Fruit fly (Drosophila melanogaster) whole organism, embryonic: ENCODE measurements around the gene RpL35.

Source experiments
- CG15011 ChIP-seq: fragments of 200-800 bp; sonication (Bioruptor generic); optimal IDR thresholded peaks from 3 replicates; lab custom pipeline; 2018; ENCODE audit warnings: missing biosample characterization, mild to moderate bottlenecking, missing genetic modification characterization
- CG16779 ChIP-seq: fragments of 200-800 bp; sonication (Bioruptor generic); IDR thresholded peaks from 2 replicates; pipeline ENCODE4 v1.3.6; 2022; ENCODE audit warnings: missing biosample characterization, missing genetic modification characterization
- CG17829 ChIP-seq: fragments of 200-800 bp; optimal IDR thresholded peaks from 2 replicates; lab custom pipeline; 2019; ENCODE audit warnings: missing biosample characterization, mild to moderate bottlenecking, missing genetic modification characterization, moderate library complexity
- CG34376 ChIP-seq: fragments of 200-800 bp; sonication (Bioruptor generic); optimal IDR thresholded peaks from 2 replicates; lab custom pipeline; 2018; ENCODE audit warnings: missing biosample characterization, mild to moderate bottlenecking, missing genetic modification characterization
- CG43689 ChIP-seq: fragments of 200-800 bp; sonication (Bioruptor generic); IDR thresholded peaks from 2 replicates; pipeline ENCODE4 v1.3.6; 2022; ENCODE audit warnings: missing biosample characterization, missing genetic modification characterization
- CG7839 ChIP-seq: fragments of 200-800 bp; sonication (Bioruptor generic); optimal IDR thresholded peaks from 3 replicates; lab custom pipeline; 2018; ENCODE audit warnings: missing biosample characterization, mild to moderate bottlenecking, missing genetic modification characterization, moderate library complexity
- Chrac-16 ChIP-seq: fragments of 200-800 bp; sonication (Bioruptor generic); optimal IDR thresholded peaks from 3 replicates; lab custom pipeline; 2016; ENCODE audit warnings: missing biosample characterization, missing genetic modification characterization
- CrebB ChIP-seq: fragments of 200-800 bp; sonication (Bioruptor generic); optimal IDR thresholded peaks from 3 replicates; lab custom pipeline; 2018; ENCODE audit warnings: missing biosample characterization, mild to moderate bottlenecking, missing genetic modification characterization
- aop ChIP-seq: fragments of 200-800 bp; sonication (Bioruptor generic); IDR thresholded peaks from 2 replicates; pipeline ENCODE4 v1.3.6; 2022; ENCODE audit warnings: missing biosample characterization, missing genetic modification characterization
- bigmax ChIP-seq: fragments of 200-800 bp; sonication (Bioruptor generic); optimal IDR thresholded peaks from 2 replicates; lab custom pipeline; 2018; ENCODE audit warnings: missing biosample characterization, mild to moderate bottlenecking, missing genetic modification characterization
- cas ChIP-seq: fragments of 200-800 bp; sonication (Bioruptor generic); IDR thresholded peaks from 2 replicates; pipeline ENCODE4 v1.3.6; 2022; ENCODE audit warnings: missing biosample characterization, missing genetic modification characterization
- crp ChIP-seq, 2 experiments: fragments of 200-800 bp; sonication (Bioruptor generic); optimal IDR thresholded peaks; 2 replicates in 1 of 2; 3 replicates in 1 of 2; lab custom pipeline; 2017; ENCODE audit warnings: missing biosample characterization in 2 of 2, missing genetic modification characterization in 2 of 2, mild to moderate bottlenecking in 1 of 2, moderate library complexity in 1 of 2
- nerfin-2 ChIP-seq: fragments of 200-800 bp; sonication (Bioruptor generic); IDR thresholded peaks from 2 replicates; pipeline ENCODE4 v1.3.6; 2022; ENCODE audit warnings: missing biosample characterization, missing genetic modification characterization; ENCODE audit not compliant: partially characterized antibody
- pho ChIP-seq: fragments of 200-800 bp; sonication (Bioruptor generic); optimal IDR thresholded peaks from 2 replicates; lab custom pipeline; 2016; ENCODE audit warnings: missing biosample characterization, missing genetic modification characterization

DNA sequence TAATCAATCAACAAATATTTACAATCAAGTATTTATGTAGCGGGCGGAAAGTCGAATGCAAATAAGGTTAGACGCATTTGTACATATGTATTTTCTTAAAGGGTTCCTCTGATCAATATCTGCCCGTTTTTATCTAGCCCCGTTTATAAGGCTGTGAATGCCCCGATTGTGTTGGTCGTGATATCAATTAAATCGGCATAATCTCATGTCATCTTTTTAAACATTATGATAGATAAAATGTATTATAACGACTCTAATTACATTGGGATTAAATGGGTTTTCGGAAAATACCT is 5.9 kb downstream of the RpL35 start:
- TF ChIP-seq bigmax (GFP tag; lab: Kevin White, UChicago): no peak
- TF ChIP-seq CG43689: no peak
- TF ChIP-seq crp (GFP tag; optimal IDR thresholded peaks at IDR 0.05; lab: Kevin White, UChicago): no peak
- no peak for TF ChIP-seq nerfin-2 (GFP tag; lab: Robert Waterston, UW)
- no peak for TF ChIP-seq CrebB (tag; lab: Kevin White, UChicago)
- TF ChIP-seq CG16779: no peak
- TF ChIP-seq CG17829: no peak
- no peak for TF ChIP-seq cas (GFP tag; lab: Robert Waterston, UW)
- TF ChIP-seq Chrac-16 (GFP tag; lab: Kevin White, UChicago): no peak
- TF ChIP-seq CG7839: no peak
- no peak for TF ChIP-seq pho (GFP tag; lab: Kevin White, UChicago)
- TF ChIP-seq aop (GFP tag; lab: Robert Waterston, UW): no peak
- no peak for TF ChIP-seq CG15011
- no peak for TF ChIP-seq CG34376 (GFP tag; lab: Kevin White, UChicago)
